Worm (Caenorhabditis elegans) whole organism, L4 larva: ENCODE results near the gene T19C9.10.
"Not testable (repeated sequence)": the region's sequence is repeated elsewhere in the genome, so short reads cannot be mapped to it uniquely, and the experiment has no call there.

Experiments
- F44E2.7 ChIP-seq: fragments of 200-800 bp; sonication (Bioruptor generic); IDR thresholded peaks from 2 replicates; pipeline ENCODE4 v2.1.2; 2022; ENCODE audit warnings: missing genetic modification characterization, missing compliant biosample characterization
- ZK546.5 ChIP-seq, 2 experiments: sonication (generic microtip); optimal IDR thresholded peaks; 2 replicates each; lab custom pipeline; 2017; ENCODE audit warnings: missing biosample characterization in 2 of 2, missing genetic modification characterization in 2 of 2
- hlh-30 ChIP-seq: sonication (generic microtip); optimal IDR thresholded peaks from 2 replicates; lab custom pipeline; 2017; ENCODE audit warnings: antibody characterized with exemption, mild to moderate bottlenecking, missing genetic modification characterization, missing compliant biosample characterization; ENCODE audit not compliant: insufficient read depth
- jun-1 ChIP-seq: fragments of 150-350 bp; optimal IDR thresholded peaks from 2 replicates; lab custom pipeline; 2014; ENCODE audit warnings: missing biosample characterization, missing genetic modification reagents, missing genetic modification characterization

ce11 chrV:17255028-17255427 lies 18.6 kb downstream of the T19C9.10 start, which contains the start of gene srh-116:
- not testable (repeated sequence) for TF ChIP-seq ZK546.5 (tag; optimal IDR thresholded peaks at IDR 0.05; lab: Kevin White, UChicago); F44E2.7; hlh-30 (tag; lab: Kevin White, UChicago); jun-1 (tag; lab: Kevin White, UChicago)
